Worm (Caenorhabditis elegans) whole organism, L1 larva: ENCODE results near the gene vps-35.

Experiments used
- ama-1 ChIP-seq: fragments of 150-350 bp; optimal IDR thresholded peaks from 2 replicates; lab custom pipeline; 2014
- ceh-8 ChIP-seq: fragments of 200-800 bp; sonication (Bioruptor generic); optimal IDR thresholded peaks from 2 replicates; lab custom pipeline; 2018; ENCODE audit warnings: mild to moderate bottlenecking, missing genetic modification characterization, moderate library complexity, missing compliant biosample characterization
- egl-27 ChIP-seq, 2 experiments: fragments of 150-350 bp in 1 of 2; sonication (generic microtip); optimal IDR thresholded peaks; 3 replicates each; lab custom pipeline; 2017 to 2018; ENCODE audit warnings: missing biosample characterization in 2 of 2, missing genetic modification characterization in 2 of 2, missing genetic modification reagents in 2 of 2
- elt-2 ChIP-seq: sonication (generic microtip); optimal IDR thresholded peaks from 2 replicates; lab custom pipeline; 2016; ENCODE audit warnings: missing genetic modification characterization, mild to moderate bottlenecking, inconsistent platforms, missing compliant biosample characterization, missing genetic modification reagents
- elt-3 ChIP-seq, 6 experiments: fragments of 150-350 bp in 1 of 6; sonication (generic microtip); optimal IDR thresholded peaks; 2 replicates each; lab custom pipeline; 2017 to 2018; ENCODE audit warnings: missing biosample characterization in 6 of 6, missing genetic modification characterization in 6 of 6, inconsistent platforms in 1 of 6
- lin-13 ChIP-seq: fragments of 150-350 bp; optimal IDR thresholded peaks from 2 replicates; lab custom pipeline; 2014; ENCODE audit warnings: missing biosample characterization, missing genetic modification reagents, missing genetic modification characterization
- pag-3 ChIP-seq: sonication (generic microtip); optimal IDR thresholded peaks from 2 replicates; lab custom pipeline; 2017; ENCODE audit warnings: missing genetic modification characterization, mild to moderate bottlenecking, missing compliant biosample characterization, antibody characterized with exemption, borderline replicate concordance; ENCODE audit not compliant: insufficient read depth

ce11 chrII:5902139-5902538 is 5.5 kb upstream of the vps-35 start:
- TF ChIP-seq lin-13 (GFP tag; lab: Kevin White, UChicago) = no peak
- no peak for TF ChIP-seq elt-3 (tag; optimal IDR thresholded peaks at IDR 0.05; lab: Kevin White, UChicago)
- no peak for TF ChIP-seq elt-2 (tag; lab: Kevin White, UChicago)
- no peak for TF ChIP-seq ceh-8
- no peak for TF ChIP-seq egl-27 (tag; optimal IDR thresholded peaks at IDR 0.05; lab: Kevin White, UChicago)
- TF ChIP-seq pag-3 (tag; lab: Kevin White, UChicago) = no peak
- TF ChIP-seq ama-1 (lab: Kevin White, UChicago) = no peak
